Fruit fly (Drosophila melanogaster) Kc167 (cell line): ENCODE data around the gene CG31064.

Source experiments
- Myc ChIP-seq: fragments of >200 bp; optimal IDR thresholded peaks from 2 replicates; lab custom pipeline; 2017; ENCODE audit warnings: missing external identifiers
- Sin3A ChIP-seq: fragments of >200 bp; optimal IDR thresholded peaks from 2 replicates; lab custom pipeline; 2018; ENCODE audit warnings: missing external identifiers
- h ChIP-seq: fragments of >200 bp; optimal IDR thresholded peaks from 3 replicates; lab custom pipeline; 2018; ENCODE audit warnings: missing external identifiers
- insv ChIP-seq: fragments of >200 bp; optimal IDR thresholded peaks from 3 replicates; lab custom pipeline; 2018; ENCODE audit warnings: missing external identifiers
- psq ChIP-seq: fragments of >200 bp; optimal IDR thresholded peaks from 2 replicates; lab custom pipeline; 2017; ENCODE audit warnings: missing external identifiers
- ttk ChIP-seq: sonication (Bioruptor generic); optimal IDR thresholded peaks from 2 replicates; lab custom pipeline; 2017; ENCODE audit warnings: missing external identifiers

dm6 chr3R:27281811-27282131, 42.9 kb upstream of the CG31064 start:
- TF ChIP-seq insv (no peak), ttk (lab: Kevin White, UChicago) (no peak), h (lab: Kevin White, UChicago) (no peak), psq (lab: Kevin White, UChicago) (no peak), Sin3A (no peak), Myc (lab: Kevin White, UChicago) (no peak)
